Worm (Caenorhabditis elegans) whole organism, late embryonic: ENCODE data around the gene ZK1248.5.

Source experiments
- ama-1 ChIP-seq: fragments of 150-350 bp; optimal IDR thresholded peaks from 2 replicates; lab custom pipeline; 2014
- fkh-10 ChIP-seq: fragments of 150-350 bp; optimal IDR thresholded peaks from 2 replicates; lab custom pipeline; 2014; ENCODE audit warnings: missing biosample characterization, missing genetic modification reagents, missing genetic modification characterization
- syd-9 ChIP-seq: sonication (generic microtip); optimal IDR thresholded peaks from 2 replicates; lab custom pipeline; 2016; ENCODE audit warnings: mild to moderate bottlenecking, missing genetic modification characterization, moderate library complexity, missing compliant biosample characterization

DNA sequence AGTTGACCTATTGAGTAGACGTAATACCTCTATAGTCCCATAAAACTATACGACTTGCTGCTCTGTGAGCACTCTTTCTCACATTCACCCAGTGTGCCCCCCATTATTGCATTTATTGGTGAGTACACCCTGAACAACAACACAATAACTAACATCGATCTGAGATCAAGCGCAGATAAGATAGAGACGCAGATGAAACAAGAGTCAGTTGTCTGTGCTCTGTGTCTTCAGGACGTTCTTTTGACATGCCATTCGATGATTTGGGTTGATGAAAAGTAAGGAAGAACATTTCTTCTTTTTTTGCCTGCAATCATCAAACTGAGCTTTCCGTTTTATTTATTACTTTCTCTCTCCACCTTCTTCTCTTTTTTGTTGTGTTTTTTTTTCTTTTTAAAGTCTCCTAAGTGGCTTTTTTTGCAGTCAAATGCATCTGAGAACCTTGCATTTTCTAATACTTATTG lies 20.0 kb upstream of the ZK1248.5 start, which contains the start of gene lect-2:
- TF ChIP-seq syd-9 (tag; lab: Kevin White, UChicago) (no peak), ama-1 (lab: Kevin White, UChicago) (no peak), fkh-10 (GFP tag; lab: Kevin White, UChicago) (no peak)
